Fruit fly (Drosophila melanogaster): ENCODE measurements around the gene IntS11.
A peak's percentile ranks its signal among the peaks of the same experiment; 100 is the strongest.

IntS11 gene

DNA sequence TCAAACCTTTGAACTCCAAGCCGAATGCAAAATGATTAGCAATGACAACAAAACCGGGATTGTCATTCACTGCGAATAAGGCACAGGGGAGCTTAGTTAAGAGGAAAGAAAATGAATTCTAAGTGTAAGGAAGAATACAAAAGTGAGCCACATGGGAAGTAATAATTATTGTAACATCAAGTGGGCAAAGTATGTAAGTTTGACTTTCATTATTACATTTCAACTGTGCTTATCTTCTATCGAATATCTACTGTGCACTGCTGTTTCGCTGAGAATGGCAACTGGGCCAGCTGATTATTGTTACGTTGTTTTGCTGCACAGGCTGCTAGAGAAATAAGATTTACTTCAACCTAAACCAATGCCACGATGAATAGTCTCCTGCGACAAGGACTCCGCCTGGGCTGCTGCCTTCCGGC is 8.5 kb upstream of the IntS11 start, which contains the start of the genes CG7601 and CIA30 (continued):
- TF ChIP-seq HLH3B (GFP tag; IDR thresholded peaks at IDR 0.05) (peak; percentile 100), PHDP (tag; optimal IDR thresholded peaks at IDR 0.05) (peak; percentile 96), nau (GFP tag; optimal IDR thresholded peaks at IDR 0.05) (no peak), Ptx1 (GFP tag; IDR thresholded peaks at IDR 0.05) (peak; percentile 100), CG17328 (GFP tag; IDR thresholded peaks at IDR 0.05) (peak; percentile 99), gem (tag; optimal IDR thresholded peaks at IDR 0.05) (peak; percentile 99), CG12236 (GFP tag; optimal IDR thresholded peaks at IDR 0.05) (peak; percentile 96), BtbVII (GFP tag; optimal IDR thresholded peaks at IDR 0.05) (peak; percentile 96), CoRest (tag; optimal IDR thresholded peaks at IDR 0.05) (peak; percentile 98), toy (GFP tag; IDR thresholded peaks at IDR 0.05) (peak; percentile 99), CG10462 (GFP tag; optimal IDR thresholded peaks at IDR 0.05) (peak; percentile 95), CHES-1-like (GFP tag; optimal IDR thresholded peaks at IDR 0.05) (peak; percentile 99), MBD-R2 (GFP tag; IDR thresholded peaks at IDR 0.05) (peak; percentile 100), lab (GFP tag; optimal IDR thresholded peaks at IDR 0.05) (peak; percentile 99), B-H2 (GFP tag; optimal IDR thresholded peaks at IDR 0.05) (peak; percentile 98), CTCF (GFP tag; optimal IDR thresholded peaks at IDR 0.05) (peak; percentile 63), gcm (GFP tag; optimal IDR thresholded peaks at IDR 0.05) (no peak), CG11093 (GFP tag; IDR thresholded peaks at IDR 0.05) (peak; percentile 100), psq (GFP tag; optimal IDR thresholded peaks at IDR 0.05) (peak; percentile 91), sc (optimal IDR thresholded peaks at IDR 0.05) (no peak), sc (GFP tag; optimal IDR thresholded peaks at IDR 0.05) (peak; percentile 91), CG33213 (GFP tag; optimal IDR thresholded peaks at IDR 0.05) (peak; percentile 99), CG9727 (GFP tag; optimal IDR thresholded peaks at IDR 0.05) (peak; percentile 98), cas (GFP tag; IDR thresholded peaks at IDR 0.05) (peak; percentile 100), trh (GFP tag; optimal IDR thresholded peaks at IDR 0.05) (peak; percentile 97), amos (GFP tag; IDR thresholded peaks at IDR 0.05; ENCODE audit: partially characterized antibody) (no peak; the same call in 1 of the 2 replicates), CG7786 (GFP tag; optimal IDR thresholded peaks at IDR 0.05) (peak; percentile 99), Hand (GFP tag; optimal IDR thresholded peaks at IDR 0.05) (peak; percentile 91), pzg (GFP tag; optimal IDR thresholded peaks at IDR 0.05) (peak; percentile 73), esg (GFP tag; conservative IDR thresholded peaks at IDR 0.05) (peak; percentile 100), CG3838 (GFP tag; optimal IDR thresholded peaks at IDR 0.05) (peak; percentile 92), D19A (tag; optimal IDR thresholded peaks at IDR 0.05) (peak; percentile 94), CG2678 (tag; optimal IDR thresholded peaks at IDR 0.05) (peak; percentile 99), sima (GFP tag; optimal IDR thresholded peaks at IDR 0.05) (peak; percentile 97), Eip74EF (GFP tag; optimal IDR thresholded peaks at IDR 0.05) (peak in 1 of 2 experiments; percentile 93), Elba2 (GFP tag; optimal IDR thresholded peaks at IDR 0.05) (peak; percentile 70), Myb (GFP tag; optimal IDR thresholded peaks at IDR 0.05) (peak; percentile 94), CG13624 (GFP tag; optimal IDR thresholded peaks at IDR 0.05) (peak; percentile 100), CG18262 (tag; optimal IDR thresholded peaks at IDR 0.05) (peak; percentile 97), ara (GFP tag; IDR thresholded peaks at IDR 0.05) (peak; percentile 100), CG8281 (tag; optimal IDR thresholded peaks at IDR 0.05) (peak; percentile 94), gfzf (GFP tag; optimal IDR thresholded peaks at IDR 0.05) (peak; percentile 40), bowl (GFP tag; IDR thresholded peaks at IDR 0.05) (peak; percentile 100), sug (tag; optimal IDR thresholded peaks at IDR 0.05) (peak; percentile 98), dysf (GFP tag; IDR thresholded peaks at IDR 0.05) (peak; percentile 100), zfh2 (GFP tag; optimal IDR thresholded peaks at IDR 0.05) (peak; percentile 99), ash1 (GFP tag; optimal IDR thresholded peaks at IDR 0.05) (peak; percentile 94), btn (GFP tag; optimal IDR thresholded peaks at IDR 0.05) (peak; percentile 99), CG11695 (GFP tag; IDR thresholded peaks at IDR 0.05) (peak; percentile 100), Ada2b (GFP tag; IDR thresholded peaks at IDR 0.05) (peak; percentile 100), HmgD (GFP tag; optimal IDR thresholded peaks at IDR 0.05) (peak; percentile 97), Nf-YC (tag; optimal IDR thresholded peaks at IDR 0.05) (peak; percentile 90)

Data from whole organism, embryonic.